Fruit fly (Drosophila melanogaster) whole organism, embryonic: ENCODE data around the gene CG34116.

Experiments
- Adf1 ChIP-seq: fragments of 200-800 bp; sonication (Bioruptor generic); IDR thresholded peaks from 2 replicates; pipeline ENCODE4 v1.3.6; 2022; ENCODE audit warnings: missing biosample characterization, missing genetic modification characterization
- CG10321 ChIP-seq: fragments of 200-800 bp; sonication (Bioruptor generic); IDR thresholded peaks from 2 replicates; pipeline ENCODE4 v1.3.6; 2022; ENCODE audit warnings: missing biosample characterization, missing genetic modification characterization
- CG11560 ChIP-seq: fragments of 200-800 bp; sonication (Bioruptor generic); IDR thresholded peaks from 3 replicates; pipeline ENCODE4 v1.3.6; 2022; ENCODE audit warnings: missing biosample characterization, missing genetic modification characterization
- CG1233 ChIP-seq: fragments of 200-800 bp; sonication (Bioruptor generic); optimal IDR thresholded peaks from 4 replicates; lab custom pipeline; 2018; ENCODE audit warnings: missing biosample characterization, mild to moderate bottlenecking, missing genetic modification characterization
- CG16813 ChIP-seq: fragments of 200-800 bp; sonication (Bioruptor generic); IDR thresholded peaks from 3 replicates; pipeline ENCODE4 v1.3.6; 2022; ENCODE audit warnings: missing biosample characterization, missing genetic modification characterization; ENCODE audit not compliant: partially characterized antibody
- CG3281 ChIP-seq: fragments of 200-800 bp; sonication (Bioruptor generic); optimal IDR thresholded peaks from 3 replicates; lab custom pipeline; 2017; ENCODE audit warnings: missing biosample characterization, mild to moderate bottlenecking, missing genetic modification characterization
- CG42726 ChIP-seq: fragments of 200-800 bp; sonication (Bioruptor generic); IDR thresholded peaks from 2 replicates; pipeline ENCODE4 v1.3.6; 2022; ENCODE audit warnings: missing biosample characterization, missing genetic modification characterization; ENCODE audit not compliant: partially characterized antibody
- CG4424 ChIP-seq: fragments of 200-800 bp; sonication (Bioruptor generic); optimal IDR thresholded peaks from 3 replicates; lab custom pipeline; 2016; ENCODE audit warnings: missing biosample characterization, missing genetic modification characterization
- CG7556 ChIP-seq: fragments of 200-800 bp; sonication (Bioruptor generic); optimal IDR thresholded peaks from 2 replicates; lab custom pipeline; 2017; ENCODE audit warnings: missing biosample characterization, mild to moderate bottlenecking, missing genetic modification characterization
- CG7786 ChIP-seq: fragments of 200-800 bp; sonication (Bioruptor generic); optimal IDR thresholded peaks from 2 replicates; lab custom pipeline; 2016; ENCODE audit warnings: missing biosample characterization, missing genetic modification characterization
- CG8765 ChIP-seq: fragments of 200-800 bp; sonication (Bioruptor generic); IDR thresholded peaks from 2 replicates; pipeline ENCODE4 v1.3.6; 2022; ENCODE audit warnings: missing biosample characterization, missing genetic modification characterization
- CG9817 ChIP-seq: fragments of 200-800 bp; sonication (Bioruptor generic); optimal IDR thresholded peaks from 2 replicates; lab custom pipeline; 2018; ENCODE audit warnings: missing biosample characterization, mild to moderate bottlenecking, missing genetic modification characterization, moderate library complexity
- CTCF ChIP-seq: fragments of 200-800 bp; sonication (Bioruptor generic); optimal IDR thresholded peaks from 2 replicates; lab custom pipeline; 2017; ENCODE audit warnings: missing biosample characterization, mild to moderate bottlenecking, missing genetic modification characterization, moderate library complexity
- CoRest ChIP-seq: fragments of 200-800 bp; sonication (Bioruptor generic); optimal IDR thresholded peaks from 3 replicates; lab custom pipeline; 2018; ENCODE audit warnings: missing biosample characterization, mild to moderate bottlenecking, missing genetic modification characterization, moderate library complexity
- Dll ChIP-seq: fragments of 200-800 bp; sonication (Bioruptor generic); IDR thresholded peaks from 4 replicates; pipeline ENCODE4 v1.3.6; 2022; ENCODE audit warnings: missing biosample characterization, missing genetic modification characterization; ENCODE audit not compliant: partially characterized antibody
- Dp ChIP-seq: fragments of 200-800 bp; sonication (Bioruptor generic); optimal IDR thresholded peaks from 2 replicates; lab custom pipeline; 2018; ENCODE audit warnings: missing biosample characterization, mild to moderate bottlenecking, missing genetic modification characterization, moderate library complexity
- Dref ChIP-seq: fragments of 200-800 bp; sonication (Bioruptor generic); IDR thresholded peaks from 2 replicates; pipeline ENCODE4 v1.3.6; 2022; ENCODE audit warnings: missing biosample characterization, missing genetic modification characterization
- Fer2 ChIP-seq: fragments of 200-800 bp; sonication (Bioruptor generic); optimal IDR thresholded peaks from 2 replicates; lab custom pipeline; 2018; ENCODE audit warnings: missing biosample characterization, mild to moderate bottlenecking, missing genetic modification characterization, moderate library complexity
- HLH3B ChIP-seq: fragments of 200-800 bp; sonication (Bioruptor generic); IDR thresholded peaks from 2 replicates; pipeline ENCODE4 v1.3.6; 2022; ENCODE audit warnings: missing biosample characterization, missing genetic modification characterization
- HLH54F ChIP-seq: fragments of 200-800 bp; sonication (Bioruptor generic); optimal IDR thresholded peaks from 3 replicates; lab custom pipeline; 2016; ENCODE audit warnings: missing biosample characterization, missing genetic modification characterization
- HmgZ ChIP-seq: fragments of 200-800 bp; sonication (Bioruptor generic); optimal IDR thresholded peaks from 2 replicates; lab custom pipeline; 2018; ENCODE audit warnings: missing biosample characterization, mild to moderate bottlenecking, missing genetic modification characterization
- MTF-1 ChIP-seq: fragments of 200-800 bp; sonication (Bioruptor generic); optimal IDR thresholded peaks from 2 replicates; lab custom pipeline; 2018; ENCODE audit warnings: missing biosample characterization, mild to moderate bottlenecking, missing genetic modification characterization, borderline replicate concordance
- Max ChIP-seq: fragments of 200-800 bp; sonication (Bioruptor generic); optimal IDR thresholded peaks from 2 replicates; lab custom pipeline; 2016; ENCODE audit warnings: missing biosample characterization, mild to moderate bottlenecking, missing genetic modification characterization
- Mrtf ChIP-seq: fragments of 200-800 bp; sonication (Bioruptor generic); IDR thresholded peaks from 3 replicates; pipeline ENCODE4 v1.3.6; 2022; ENCODE audit warnings: missing biosample characterization, missing genetic modification characterization
- Nf-YC ChIP-seq: fragments of 200-800 bp; optimal IDR thresholded peaks from 3 replicates; lab custom pipeline; 2019; ENCODE audit warnings: missing biosample characterization, mild to moderate bottlenecking, missing genetic modification characterization, moderate library complexity
- PHDP ChIP-seq: fragments of 200-800 bp; sonication (Bioruptor generic); optimal IDR thresholded peaks from 3 replicates; lab custom pipeline; 2018; ENCODE audit warnings: missing biosample characterization, mild to moderate bottlenecking, missing genetic modification characterization, moderate library complexity
- chinmo ChIP-seq: fragments of 200-800 bp; sonication (Bioruptor generic); IDR thresholded peaks from 4 replicates; pipeline ENCODE4 v1.3.6; 2022; ENCODE audit warnings: missing biosample characterization, missing genetic modification characterization; ENCODE audit not compliant: partially characterized antibody
- crp ChIP-seq, 2 experiments: fragments of 200-800 bp; sonication (Bioruptor generic); optimal IDR thresholded peaks; 2 replicates in 1 of 2; 3 replicates in 1 of 2; lab custom pipeline; 2017; ENCODE audit warnings: missing biosample characterization in 2 of 2, missing genetic modification characterization in 2 of 2, mild to moderate bottlenecking in 1 of 2, moderate library complexity in 1 of 2
- dimm ChIP-seq: fragments of 200-800 bp; sonication (Bioruptor generic); IDR thresholded peaks from 2 replicates; pipeline ENCODE4 v1.3.6; 2022; ENCODE audit warnings: missing biosample characterization, missing genetic modification characterization
- disco-r ChIP-seq: fragments of 200-800 bp; sonication (Bioruptor generic); optimal IDR thresholded peaks from 2 replicates; lab custom pipeline; 2016; ENCODE audit warnings: missing biosample characterization, missing genetic modification characterization
- dpn ChIP-seq, 2 experiments: fragments of 200-800 bp; sonication (Bioruptor generic); optimal IDR thresholded peaks; 3 replicates each; lab custom pipeline; 2016; ENCODE audit warnings: missing biosample characterization in 2 of 2, missing genetic modification characterization in 2 of 2
- fd3F ChIP-seq: fragments of 200-800 bp; sonication (Bioruptor generic); optimal IDR thresholded peaks from 2 replicates; lab custom pipeline; 2018; ENCODE audit warnings: missing biosample characterization, mild to moderate bottlenecking, missing genetic modification characterization, moderate library complexity
- fd64A ChIP-seq: fragments of 200-800 bp; sonication (Bioruptor generic); optimal IDR thresholded peaks from 3 replicates; lab custom pipeline; 2018; ENCODE audit warnings: missing biosample characterization, mild to moderate bottlenecking, missing genetic modification characterization
- fu2 ChIP-seq: fragments of 200-800 bp; sonication (Bioruptor generic); optimal IDR thresholded peaks from 2 replicates; lab custom pipeline; 2016; ENCODE audit warnings: missing biosample characterization, missing genetic modification characterization
- gsb-n ChIP-seq: fragments of 200-800 bp; sonication (Bioruptor generic); optimal IDR thresholded peaks from 3 replicates; lab custom pipeline; 2018; ENCODE audit warnings: missing biosample characterization, mild to moderate bottlenecking, missing genetic modification characterization
- hb ChIP-seq: fragments of 200-800 bp; sonication (Bioruptor generic); IDR thresholded peaks from 3 replicates; pipeline ENCODE4 v1.3.6; 2022; ENCODE audit warnings: missing biosample characterization, missing genetic modification characterization; ENCODE audit not compliant: partially characterized antibody
- nerfin-2 ChIP-seq: fragments of 200-800 bp; sonication (Bioruptor generic); IDR thresholded peaks from 2 replicates; pipeline ENCODE4 v1.3.6; 2022; ENCODE audit warnings: missing biosample characterization, missing genetic modification characterization; ENCODE audit not compliant: partially characterized antibody
- odd ChIP-seq: fragments of 200-800 bp; sonication (Bioruptor generic); optimal IDR thresholded peaks from 2 replicates; lab custom pipeline; 2017; ENCODE audit warnings: missing biosample characterization, mild to moderate bottlenecking, missing genetic modification characterization
- p53 ChIP-seq: fragments of 200-800 bp; sonication (Bioruptor generic); optimal IDR thresholded peaks from 2 replicates; lab custom pipeline; 2016; ENCODE audit warnings: missing biosample characterization, missing genetic modification characterization
- pb ChIP-seq: fragments of 200-800 bp; sonication (Bioruptor generic); optimal IDR thresholded peaks from 3 replicates; lab custom pipeline; 2016; ENCODE audit warnings: missing biosample characterization, missing genetic modification characterization
- repo ChIP-seq: fragments of 200-800 bp; sonication (Bioruptor generic); optimal IDR thresholded peaks from 2 replicates; lab custom pipeline; 2016; ENCODE audit warnings: missing biosample characterization, missing genetic modification characterization
- salm ChIP-seq: fragments of 200-800 bp; sonication (Bioruptor generic); optimal IDR thresholded peaks from 2 replicates; lab custom pipeline; 2018; ENCODE audit warnings: missing biosample characterization, mild to moderate bottlenecking, missing genetic modification characterization
- sens-2 ChIP-seq: fragments of 200-800 bp; sonication (Bioruptor generic); IDR thresholded peaks from 2 replicates; pipeline ENCODE4 v1.3.6; 2022; ENCODE audit warnings: missing biosample characterization, missing genetic modification characterization
- shn ChIP-seq: fragments of 200-800 bp; sonication (Bioruptor generic); optimal IDR thresholded peaks from 3 replicates; lab custom pipeline; 2016; ENCODE audit warnings: missing biosample characterization, missing genetic modification characterization
- sna ChIP-seq: fragments of 200-800 bp; sonication (Bioruptor generic); IDR thresholded peaks from 2 replicates; pipeline ENCODE4 v1.3.6; 2022; ENCODE audit warnings: missing biosample characterization, missing genetic modification characterization; ENCODE audit not compliant: partially characterized antibody
- tgo ChIP-seq: fragments of 200-800 bp; sonication (Bioruptor generic); IDR thresholded peaks from 3 replicates; pipeline ENCODE4 v1.3.6; 2022; ENCODE audit warnings: missing biosample characterization, missing genetic modification characterization
- trem ChIP-seq: fragments of 200-800 bp; optimal IDR thresholded peaks from 3 replicates; lab custom pipeline; 2019; ENCODE audit warnings: missing biosample characterization, mild to moderate bottlenecking, missing genetic modification characterization, moderate library complexity
- vvl ChIP-seq: fragments of 200-800 bp; sonication (Bioruptor generic); IDR thresholded peaks from 2 replicates; pipeline ENCODE4 v1.3.6; 2022; ENCODE audit warnings: missing biosample characterization, missing genetic modification characterization
- wek ChIP-seq: fragments of 200-800 bp; sonication (Bioruptor generic); optimal IDR thresholded peaks from 3 replicates; lab custom pipeline; 2018; ENCODE audit warnings: missing biosample characterization, mild to moderate bottlenecking, missing genetic modification characterization, moderate library complexity

Gene CG34116

DNA sequence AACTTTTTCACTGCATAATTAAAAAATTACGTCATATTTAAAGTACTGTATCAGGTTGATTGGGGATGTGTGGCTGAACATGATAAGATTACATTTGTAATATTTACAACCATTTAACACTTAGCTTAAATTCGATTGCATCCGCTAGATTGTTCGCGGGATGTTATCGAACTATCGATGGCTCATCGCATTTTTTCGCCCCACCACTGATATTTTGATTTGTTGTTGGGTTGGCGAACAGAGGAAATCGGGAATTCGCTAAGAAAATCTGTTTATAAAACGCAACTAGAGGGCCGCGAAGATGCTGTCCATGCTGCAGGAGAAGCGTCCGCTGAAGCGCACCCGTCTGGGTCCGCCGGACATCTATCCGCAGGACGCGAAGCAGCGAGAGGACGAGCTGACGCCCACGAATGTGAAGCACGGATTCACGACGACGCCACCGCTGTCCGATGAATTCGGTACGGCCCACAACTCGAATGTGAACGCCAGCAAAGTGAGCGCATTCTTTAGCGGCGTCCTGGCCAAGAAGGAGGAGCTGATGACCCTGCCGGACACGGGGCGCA, 30.6 kb upstream of the CG34116 start, which contains the start of gene kto (continued):
- peak; percentile 94 for TF ChIP-seq chinmo (GFP tag; lab: Robert Waterston, UW)
- no peak for TF ChIP-seq disco-r (GFP tag; lab: Kevin White, UChicago)
- no peak for TF ChIP-seq fd64A (GFP tag; lab: Kevin White, UChicago)
- peak; percentile 91 for TF ChIP-seq Dll (GFP tag; lab: Robert Waterston, UW)
- no peak for TF ChIP-seq fu2 (GFP tag; lab: Kevin White, UChicago)
- TF ChIP-seq CG1233 (GFP tag; lab: Kevin White, UChicago), result no peak
- no peak for TF ChIP-seq CG7786 (GFP tag; lab: Kevin White, UChicago)
- no peak for TF ChIP-seq gsb-n (tag; lab: Kevin White, UChicago)
- no peak for TF ChIP-seq HLH54F (GFP tag; lab: Kevin White, UChicago)
- TF ChIP-seq Mrtf, result no peak
- TF ChIP-seq pb, result no peak
- no peak for TF ChIP-seq CTCF (GFP tag; lab: Kevin White, UChicago)
- TF ChIP-seq CoRest (tag; lab: Kevin White, UChicago), result no peak
- TF ChIP-seq CG42726, result peak; percentile 28; the same call in 1 of the 2 replicates
- peak; percentile 96 for TF ChIP-seq Dp (GFP tag; lab: Kevin White, UChicago)
- TF ChIP-seq Nf-YC (tag; lab: Kevin White, UChicago), result no peak
- TF ChIP-seq PHDP (tag; lab: Kevin White, UChicago), result no peak
- TF ChIP-seq CG3281, result no peak
- TF ChIP-seq sna (GFP tag; lab: Robert Waterston, UW), result peak; percentile 83
- no peak for TF ChIP-seq CG4424 (GFP tag; lab: Kevin White, UChicago)
- no peak for TF ChIP-seq dimm
- TF ChIP-seq Dref (GFP tag; lab: Robert Waterston, UW), result peak; percentile 90
- no peak for TF ChIP-seq repo
- TF ChIP-seq HmgZ, result peak; percentile 29
- no peak for TF ChIP-seq CG11560 (tag; lab: Robert Waterston, UW)

DNA sequence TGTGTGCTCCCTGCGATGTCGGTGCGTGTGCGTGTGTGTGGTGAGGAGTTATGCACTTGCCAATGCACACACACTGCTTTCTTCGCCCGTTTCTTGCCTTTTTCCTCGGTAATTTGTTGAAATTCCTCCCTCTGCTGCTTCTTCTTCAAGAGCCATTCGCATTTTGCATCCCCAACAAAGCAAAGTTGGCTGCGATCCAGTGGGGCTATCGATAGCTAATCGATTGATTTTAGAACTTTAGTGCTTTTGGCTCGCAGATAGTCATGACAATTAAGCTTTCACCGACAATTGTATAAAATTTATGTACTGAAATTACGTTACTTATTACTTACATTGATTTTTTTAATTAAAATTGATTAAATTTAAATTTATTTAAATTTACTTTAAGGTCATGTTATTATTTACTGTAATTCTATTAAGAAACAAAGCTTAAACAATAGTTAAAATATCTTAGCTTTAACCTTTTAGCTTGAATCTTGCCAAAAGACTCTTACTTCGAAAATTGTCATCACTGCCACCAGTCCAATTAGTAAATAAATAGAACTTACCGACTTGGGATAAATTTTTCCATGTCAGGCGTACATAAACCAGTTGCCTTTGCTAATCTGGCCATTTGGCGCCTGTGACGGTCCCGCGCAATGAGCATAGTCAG, 28.4 kb upstream of the CG34116 start, which contains the start of the genes trc and CG32221:
trc (minus strand) TSS at position 162 of the 652 bp plus-strand sequence.
CG32221 (plus strand) TSS at position 528 of the 652 bp plus-strand sequence.
- peak; percentile 42; the same call in 1 of the 2 replicates for TF ChIP-seq HLH3B (GFP tag; lab: Robert Waterston, UW)
- no peak for TF ChIP-seq sens-2 (GFP tag; lab: Robert Waterston, UW)
- TF ChIP-seq Dll (GFP tag; lab: Robert Waterston, UW), result peak; percentile 67
- peak; percentile 45; the same call in 1 of the 3 replicates for TF ChIP-seq tgo (GFP tag; lab: Robert Waterston, UW)
- TF ChIP-seq MTF-1 (GFP tag; lab: Kevin White, UChicago), result peak; percentile 58
- no peak for TF ChIP-seq odd (GFP tag; lab: Kevin White, UChicago)
- TF ChIP-seq dpn (GFP tag; optimal IDR thresholded peaks at IDR 0.05; lab: Kevin White, UChicago), result peak; percentile 19 to 43
- peak; percentile 44 for TF ChIP-seq trem (tag; lab: Kevin White, UChicago)
- TF ChIP-seq Max (GFP tag; lab: Kevin White, UChicago), result peak; percentile 1
- TF ChIP-seq nerfin-2 (GFP tag; lab: Robert Waterston, UW), result peak; percentile 46
- peak; percentile 21; the same call in 1 of the 2 replicates for TF ChIP-seq CG10321 (GFP tag; lab: Robert Waterston, UW)
- no peak for TF ChIP-seq CG8765 (GFP tag; lab: Robert Waterston, UW)
- TF ChIP-seq hb (GFP tag; lab: Robert Waterston, UW), result peak; percentile 54; the same call in 1 of the 3 replicates
- peak; percentile 44 for TF ChIP-seq vvl (GFP tag; lab: Robert Waterston, UW)
- peak in 1 of 2 experiments; percentile 19 for TF ChIP-seq crp (GFP tag; optimal IDR thresholded peaks at IDR 0.05; lab: Kevin White, UChicago)
- TF ChIP-seq CG16813, result peak; percentile 74
- no peak for TF ChIP-seq CG7556 (GFP tag; lab: Kevin White, UChicago)
- TF ChIP-seq CG9817 (tag; lab: Kevin White, UChicago), result peak; percentile 68
- TF ChIP-seq p53 (GFP tag; lab: Kevin White, UChicago), result peak; percentile 7
- TF ChIP-seq salm (tag; lab: Kevin White, UChicago), result no peak
- TF ChIP-seq Adf1, result no peak
- TF ChIP-seq Fer2 (tag; lab: Kevin White, UChicago), result peak; percentile 63
- TF ChIP-seq wek (GFP tag; lab: Kevin White, UChicago), result peak; percentile 39
- TF ChIP-seq fd3F (GFP tag; lab: Kevin White, UChicago), result peak; percentile 10
- no peak for TF ChIP-seq shn (GFP tag; lab: Kevin White, UChicago)
